Worm (Caenorhabditis elegans) whole organism, mixed stage, embryonic: Measurements from ENCODE around the gene Y41E3.8.
A peak's percentile ranks its signal among the peaks of the same experiment; 100 is the strongest.

ENCODE experiments used
- M03D4.4 ChIP-seq: sonication (generic microtip); optimal IDR thresholded peaks from 2 replicates; lab custom pipeline; 2017; ENCODE audit warnings: mild to moderate bottlenecking, missing genetic modification characterization, missing compliant biosample characterization
- bed-3 ChIP-seq: fragments of 200-800 bp; sonication (Bioruptor generic); optimal IDR thresholded peaks from 3 replicates; lab custom pipeline; 2018; ENCODE audit warnings: mild to moderate bottlenecking, missing genetic modification characterization, moderate library complexity, missing compliant biosample characterization
- blmp-1 ChIP-seq: fragments of 150-350 bp; optimal IDR thresholded peaks from 2 replicates; lab custom pipeline; 2014; ENCODE audit warnings: missing biosample characterization, missing genetic modification characterization
- ceh-39 ChIP-seq: fragments of 150-350 bp; optimal IDR thresholded peaks from 2 replicates; lab custom pipeline; 2014; ENCODE audit warnings: missing biosample characterization, missing genetic modification characterization
- ceh-43 ChIP-seq: fragments of 200-800 bp; sonication (Bioruptor generic); optimal IDR thresholded peaks from 2 replicates; lab custom pipeline; 2018; ENCODE audit warnings: mild to moderate bottlenecking, missing genetic modification characterization, moderate library complexity, missing compliant biosample characterization
- ceh-83 ChIP-seq: fragments of 200-800 bp; sonication (Bioruptor generic); optimal IDR thresholded peaks from 2 replicates; lab custom pipeline; 2018; ENCODE audit warnings: mild to moderate bottlenecking, missing genetic modification characterization, missing compliant biosample characterization
- ces-1 ChIP-seq: fragments of 150-350 bp; optimal IDR thresholded peaks from 2 replicates; lab custom pipeline; 2014; ENCODE audit warnings: missing biosample characterization, missing genetic modification reagents, missing genetic modification characterization
- cnd-1 ChIP-seq: fragments of 200-800 bp; sonication (Bioruptor generic); optimal IDR thresholded peaks from 2 replicates; lab custom pipeline; 2018; ENCODE audit warnings: mild to moderate bottlenecking, missing genetic modification characterization, missing compliant biosample characterization
- drap-1 ChIP-seq: fragments of 200-800 bp; sonication (Bioruptor generic); optimal IDR thresholded peaks from 3 replicates; lab custom pipeline; 2018; ENCODE audit warnings: mild to moderate bottlenecking, missing genetic modification characterization, missing compliant biosample characterization
- elt-1 ChIP-seq: sonication (generic microtip); optimal IDR thresholded peaks from 2 replicates; lab custom pipeline; 2017; ENCODE audit warnings: missing genetic modification characterization, mild to moderate bottlenecking, missing compliant biosample characterization, antibody characterized with exemption, moderate library complexity, borderline replicate concordance; ENCODE audit not compliant: insufficient read depth
- elt-3 ChIP-seq: fragments of 150-350 bp; optimal IDR thresholded peaks from 2 replicates; lab custom pipeline; 2014; ENCODE audit warnings: missing biosample characterization, missing genetic modification characterization
- flh-1 ChIP-seq: fragments of 200-800 bp; sonication (Bioruptor generic); optimal IDR thresholded peaks from 2 replicates; lab custom pipeline; 2018; ENCODE audit warnings: mild to moderate bottlenecking, missing genetic modification characterization, moderate library complexity, missing compliant biosample characterization
- ham-2 ChIP-seq: fragments of 200-800 bp; sonication (Bioruptor generic); optimal IDR thresholded peaks from 2 replicates; lab custom pipeline; 2018; ENCODE audit warnings: mild to moderate bottlenecking, missing genetic modification characterization, missing compliant biosample characterization
- hlh-1 ChIP-seq: fragments of 150-350 bp; optimal IDR thresholded peaks from 2 replicates; lab custom pipeline; 2014; ENCODE audit warnings: missing biosample characterization, missing genetic modification reagents, missing genetic modification characterization
- lin-13 ChIP-seq: fragments of 150-350 bp; optimal IDR thresholded peaks from 2 replicates; lab custom pipeline; 2014; ENCODE audit warnings: missing biosample characterization, missing genetic modification characterization
- lin-32 ChIP-seq: fragments of 200-800 bp; sonication (Bioruptor generic); optimal IDR thresholded peaks from 2 replicates; lab custom pipeline; 2018; ENCODE audit warnings: mild to moderate bottlenecking, missing genetic modification characterization, missing compliant biosample characterization
- lsy-2 ChIP-seq: fragments of 150-350 bp; optimal IDR thresholded peaks from 2 replicates; lab custom pipeline; 2014; ENCODE audit warnings: missing biosample characterization, missing genetic modification characterization
- mab-5 ChIP-seq: fragments of 150-350 bp; optimal IDR thresholded peaks from 2 replicates; lab custom pipeline; 2014; ENCODE audit warnings: missing biosample characterization, missing genetic modification characterization
- mep-1 ChIP-seq: fragments of 150-350 bp; optimal IDR thresholded peaks from 2 replicates; lab custom pipeline; 2017; ENCODE audit warnings: missing biosample characterization, missing genetic modification reagents, missing genetic modification characterization, inconsistent platforms
- mls-2 ChIP-seq: sonication (generic microtip); optimal IDR thresholded peaks from 2 replicates; lab custom pipeline; 2016; ENCODE audit warnings: mild to moderate bottlenecking, missing genetic modification characterization, moderate library complexity, missing compliant biosample characterization
- nhr-12 ChIP-seq: fragments of 150-350 bp; optimal IDR thresholded peaks from 2 replicates; lab custom pipeline; 2014; ENCODE audit warnings: missing biosample characterization, missing genetic modification characterization
- nhr-2 ChIP-seq: fragments of 150-350 bp; optimal IDR thresholded peaks from 2 replicates; lab custom pipeline; 2014; ENCODE audit warnings: missing biosample characterization, missing genetic modification characterization
- nhr-237 ChIP-seq: fragments of 150-350 bp; optimal IDR thresholded peaks from 2 replicates; lab custom pipeline; 2014; ENCODE audit warnings: missing biosample characterization, missing genetic modification characterization
- nhr-28 ChIP-seq: fragments of 150-350 bp; optimal IDR thresholded peaks from 2 replicates; lab custom pipeline; 2014; ENCODE audit warnings: missing biosample characterization, missing genetic modification characterization
- nhr-76 ChIP-seq: sonication (generic microtip); optimal IDR thresholded peaks from 2 replicates; lab custom pipeline; 2017; ENCODE audit warnings: missing biosample characterization, missing genetic modification characterization
- pha-4 ChIP-seq: fragments of 150-350 bp; optimal IDR thresholded peaks from 2 replicates; lab custom pipeline; 2018; ENCODE audit warnings: missing biosample characterization, missing genetic modification reagents, missing genetic modification characterization
- sem-2 ChIP-seq: fragments of 200-800 bp; sonication (Bioruptor generic); optimal IDR thresholded peaks from 2 replicates; lab custom pipeline; 2018; ENCODE audit warnings: mild to moderate bottlenecking, missing genetic modification characterization, missing compliant biosample characterization
- snpc-4 ChIP-seq: fragments of 150-350 bp; optimal IDR thresholded peaks from 2 replicates; lab custom pipeline; 2014; ENCODE audit warnings: missing biosample characterization, missing genetic modification characterization
- sptf-1 ChIP-seq: sonication (generic microtip); optimal IDR thresholded peaks from 2 replicates; lab custom pipeline; 2017; ENCODE audit warnings: mild to moderate bottlenecking, missing genetic modification characterization, moderate library complexity, missing compliant biosample characterization
- tbx-8 ChIP-seq: fragments of 200-800 bp; sonication (Bioruptor generic); optimal IDR thresholded peaks from 2 replicates; lab custom pipeline; 2018; ENCODE audit warnings: mild to moderate bottlenecking, missing genetic modification characterization, moderate library complexity, missing compliant biosample characterization
- unc-120 ChIP-seq: sonication (generic microtip); optimal IDR thresholded peaks from 2 replicates; lab custom pipeline; 2017; ENCODE audit warnings: missing genetic modification characterization, missing compliant biosample characterization; ENCODE audit not compliant: poor library complexity, severe bottlenecking
- unc-39 ChIP-seq: fragments of 150-350 bp; optimal IDR thresholded peaks from 2 replicates; lab custom pipeline; 2014; ENCODE audit warnings: missing biosample characterization, missing genetic modification characterization
- unc-62 ChIP-seq: fragments of 150-350 bp; optimal IDR thresholded peaks from 2 replicates; lab custom pipeline; 2014; ENCODE audit warnings: missing biosample characterization, missing genetic modification reagents, missing genetic modification characterization
- zip-8 ChIP-seq: fragments of 150-350 bp; optimal IDR thresholded peaks from 2 replicates; lab custom pipeline; 2014; ENCODE audit warnings: missing biosample characterization, missing genetic modification characterization
- ztf-11 ChIP-seq: fragments of 150-350 bp; optimal IDR thresholded peaks from 2 replicates; lab custom pipeline; 2014; ENCODE audit warnings: missing biosample characterization, missing genetic modification characterization

The Y41E3.8 gene

DNA sequence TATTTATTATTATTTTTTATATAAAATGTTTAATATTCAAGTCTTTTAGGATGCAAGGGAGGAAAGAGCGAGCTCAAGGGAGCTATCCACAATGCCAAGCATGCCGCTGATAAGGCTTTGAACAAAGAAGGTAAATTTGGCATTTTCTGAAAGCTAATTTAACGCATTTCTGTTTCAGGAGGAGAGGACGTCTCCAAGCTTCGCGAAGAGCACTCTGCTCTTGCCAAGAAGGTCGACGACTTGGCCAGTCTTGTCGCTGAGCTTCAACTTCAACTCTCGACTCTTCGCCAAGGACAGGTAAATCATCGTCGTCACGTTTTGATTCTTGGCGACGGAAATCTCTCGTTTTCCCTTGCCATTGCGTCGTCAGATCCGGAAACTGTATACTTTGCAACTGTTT, 8.7 kb upstream of the Y41E3.8 start:
- TF ChIP-seq M03D4.4 (no peak), nhr-28 (no peak), unc-39 (tag; lab: Kevin White, UChicago) (no peak), ceh-43 (GFP tag; lab: Kevin White, UChicago) (no peak), sptf-1 (tag; lab: Kevin White, UChicago) (no peak), lsy-2 (tag; lab: Kevin White, UChicago) (no peak), snpc-4 (tag; lab: Kevin White, UChicago) (no peak), nhr-2 (tag; lab: Kevin White, UChicago) (no peak), tbx-8 (GFP tag; lab: Kevin White, UChicago) (no peak), pha-4 (no peak), ham-2 (no peak), elt-1 (tag; lab: Kevin White, UChicago) (no peak)

DNA sequence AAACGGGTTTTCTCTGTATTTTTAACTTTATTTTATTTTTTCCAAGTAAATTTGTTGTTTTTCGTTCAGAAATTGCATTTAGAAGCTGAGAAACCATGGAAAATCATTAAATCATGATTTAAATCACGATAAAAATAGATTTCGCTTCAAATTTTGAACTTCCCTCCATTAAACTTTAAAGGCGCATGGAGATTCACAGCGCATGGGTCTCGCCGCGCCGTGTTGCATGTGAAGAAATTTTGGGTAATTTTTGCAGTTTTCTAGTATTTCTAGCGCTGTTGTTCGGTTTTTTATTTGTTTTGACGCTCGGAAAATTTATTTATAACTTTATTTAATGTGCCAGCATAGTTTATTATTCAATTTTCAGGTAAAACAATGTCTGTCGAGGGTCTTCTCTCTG, 8.2 kb upstream of the Y41E3.8 start, which contains the start of gene eef-1B.2:
TSS of gene eef-1B.2 (plus strand) at position 358 of the 400 bp plus-strand sequence.
- TF ChIP-seq sem-2 (GFP tag; lab: Kevin White, UChicago) = no peak
- no peak for TF ChIP-seq zip-8
- TF ChIP-seq nhr-2 (tag; lab: Kevin White, UChicago) = no peak
- TF ChIP-seq lin-13 (tag; lab: Kevin White, UChicago) = peak; percentile 56
- TF ChIP-seq M03D4.4 = no peak
- no peak for TF ChIP-seq mab-5 (tag; lab: Kevin White, UChicago)
- TF ChIP-seq tbx-8 (GFP tag; lab: Kevin White, UChicago) = no peak
- no peak for TF ChIP-seq ceh-83
- no peak for TF ChIP-seq sptf-1 (tag; lab: Kevin White, UChicago)
- TF ChIP-seq hlh-1 (tag; lab: Kevin White, UChicago) = peak; percentile 1
- no peak for TF ChIP-seq mls-2 (tag; lab: Kevin White, UChicago)
- no peak for TF ChIP-seq elt-3
- no peak for TF ChIP-seq unc-120 (tag; lab: Kevin White, UChicago)
- peak; percentile 62 for TF ChIP-seq nhr-237
- no peak for TF ChIP-seq pha-4
- TF ChIP-seq elt-1 (tag; lab: Kevin White, UChicago) = no peak
- TF ChIP-seq flh-1 (GFP tag; lab: Kevin White, UChicago) = no peak
- TF ChIP-seq drap-1 (GFP tag; lab: Kevin White, UChicago) = no peak
- no peak for TF ChIP-seq snpc-4 (tag; lab: Kevin White, UChicago)
- TF ChIP-seq blmp-1 = no peak
- TF ChIP-seq lsy-2 (tag; lab: Kevin White, UChicago) = peak; percentile 74
- no peak for TF ChIP-seq lin-32 (GFP tag; lab: Kevin White, UChicago)
- no peak for TF ChIP-seq bed-3 (GFP tag; lab: Kevin White, UChicago)
- no peak for TF ChIP-seq cnd-1 (tag; lab: Kevin White, UChicago)
- TF ChIP-seq nhr-28 = no peak
- no peak for TF ChIP-seq ceh-39
- TF ChIP-seq unc-62 (GFP tag; lab: Kevin White, UChicago) = no peak
- peak; percentile 31 for TF ChIP-seq ces-1 (GFP tag; lab: Kevin White, UChicago)
- peak; percentile 61 for TF ChIP-seq mep-1 (tag; lab: Kevin White, UChicago)
- TF ChIP-seq ham-2 = no peak
- no peak for TF ChIP-seq ztf-11 (tag; lab: Kevin White, UChicago)
- no peak for TF ChIP-seq ceh-43 (GFP tag; lab: Kevin White, UChicago)
- TF ChIP-seq unc-39 (tag; lab: Kevin White, UChicago) = no peak
- TF ChIP-seq nhr-76 (tag; lab: Kevin White, UChicago) = no peak
- no peak for TF ChIP-seq nhr-12 (tag; lab: Kevin White, UChicago)

ce11 chrIV:15029565-15029964, 787 bp upstream of the Y41E3.8 start:
- TF ChIP-seq unc-39 (tag; lab: Kevin White, UChicago) = no peak
- TF ChIP-seq lin-32 (GFP tag; lab: Kevin White, UChicago) = no peak
- no peak for TF ChIP-seq M03D4.4
- TF ChIP-seq ceh-83 = no peak
- TF ChIP-seq ceh-39 = no peak
- no peak for TF ChIP-seq snpc-4 (tag; lab: Kevin White, UChicago)
- no peak for TF ChIP-seq mls-2 (tag; lab: Kevin White, UChicago)
- TF ChIP-seq nhr-28 = no peak
- no peak for TF ChIP-seq ces-1 (GFP tag; lab: Kevin White, UChicago)
- TF ChIP-seq tbx-8 (GFP tag; lab: Kevin White, UChicago) = no peak
- no peak for TF ChIP-seq mep-1 (tag; lab: Kevin White, UChicago)
- no peak for TF ChIP-seq ceh-43 (GFP tag; lab: Kevin White, UChicago)
- TF ChIP-seq ztf-11 (tag; lab: Kevin White, UChicago) = no peak
- no peak for TF ChIP-seq hlh-1 (tag; lab: Kevin White, UChicago)
- TF ChIP-seq blmp-1 = no peak
- TF ChIP-seq nhr-76 (tag; lab: Kevin White, UChicago) = no peak
